Worm (Caenorhabditis elegans) whole organism, mixed stage, embryonic: ENCODE data around the gene fbxb-46.

Experiments
- bed-3 ChIP-seq: fragments of 200-800 bp; sonication (Bioruptor generic); optimal IDR thresholded peaks from 3 replicates; lab custom pipeline; 2018; ENCODE audit warnings: mild to moderate bottlenecking, missing genetic modification characterization, moderate library complexity, missing compliant biosample characterization
- ceh-39 ChIP-seq: fragments of 150-350 bp; optimal IDR thresholded peaks from 2 replicates; lab custom pipeline; 2014; ENCODE audit warnings: missing biosample characterization, missing genetic modification characterization
- ceh-43 ChIP-seq: fragments of 200-800 bp; sonication (Bioruptor generic); optimal IDR thresholded peaks from 2 replicates; lab custom pipeline; 2018; ENCODE audit warnings: mild to moderate bottlenecking, missing genetic modification characterization, moderate library complexity, missing compliant biosample characterization
- cnd-1 ChIP-seq: fragments of 200-800 bp; sonication (Bioruptor generic); optimal IDR thresholded peaks from 2 replicates; lab custom pipeline; 2018; ENCODE audit warnings: mild to moderate bottlenecking, missing genetic modification characterization, missing compliant biosample characterization
- drap-1 ChIP-seq: fragments of 200-800 bp; sonication (Bioruptor generic); optimal IDR thresholded peaks from 3 replicates; lab custom pipeline; 2018; ENCODE audit warnings: mild to moderate bottlenecking, missing genetic modification characterization, missing compliant biosample characterization
- elt-1 ChIP-seq: sonication (generic microtip); optimal IDR thresholded peaks from 2 replicates; lab custom pipeline; 2017; ENCODE audit warnings: missing genetic modification characterization, mild to moderate bottlenecking, missing compliant biosample characterization, antibody characterized with exemption, moderate library complexity, borderline replicate concordance; ENCODE audit not compliant: insufficient read depth
- flh-1 ChIP-seq: fragments of 200-800 bp; sonication (Bioruptor generic); optimal IDR thresholded peaks from 2 replicates; lab custom pipeline; 2018; ENCODE audit warnings: mild to moderate bottlenecking, missing genetic modification characterization, moderate library complexity, missing compliant biosample characterization
- ham-2 ChIP-seq: fragments of 200-800 bp; sonication (Bioruptor generic); optimal IDR thresholded peaks from 2 replicates; lab custom pipeline; 2018; ENCODE audit warnings: mild to moderate bottlenecking, missing genetic modification characterization, missing compliant biosample characterization
- hlh-1 ChIP-seq: fragments of 150-350 bp; optimal IDR thresholded peaks from 2 replicates; lab custom pipeline; 2014; ENCODE audit warnings: missing biosample characterization, missing genetic modification reagents, missing genetic modification characterization
- lin-13 ChIP-seq: fragments of 150-350 bp; optimal IDR thresholded peaks from 2 replicates; lab custom pipeline; 2014; ENCODE audit warnings: missing biosample characterization, missing genetic modification characterization
- lin-32 ChIP-seq: fragments of 200-800 bp; sonication (Bioruptor generic); optimal IDR thresholded peaks from 2 replicates; lab custom pipeline; 2018; ENCODE audit warnings: mild to moderate bottlenecking, missing genetic modification characterization, missing compliant biosample characterization
- lsy-2 ChIP-seq: fragments of 150-350 bp; optimal IDR thresholded peaks from 2 replicates; lab custom pipeline; 2014; ENCODE audit warnings: missing biosample characterization, missing genetic modification characterization
- mab-5 ChIP-seq: fragments of 150-350 bp; optimal IDR thresholded peaks from 2 replicates; lab custom pipeline; 2014; ENCODE audit warnings: missing biosample characterization, missing genetic modification characterization
- mls-2 ChIP-seq: sonication (generic microtip); optimal IDR thresholded peaks from 2 replicates; lab custom pipeline; 2016; ENCODE audit warnings: mild to moderate bottlenecking, missing genetic modification characterization, moderate library complexity, missing compliant biosample characterization
- nhr-12 ChIP-seq: fragments of 150-350 bp; optimal IDR thresholded peaks from 2 replicates; lab custom pipeline; 2014; ENCODE audit warnings: missing biosample characterization, missing genetic modification characterization
- nhr-2 ChIP-seq: fragments of 150-350 bp; optimal IDR thresholded peaks from 2 replicates; lab custom pipeline; 2014; ENCODE audit warnings: missing biosample characterization, missing genetic modification characterization
- nhr-237 ChIP-seq: fragments of 150-350 bp; optimal IDR thresholded peaks from 2 replicates; lab custom pipeline; 2014; ENCODE audit warnings: missing biosample characterization, missing genetic modification characterization
- nhr-28 ChIP-seq: fragments of 150-350 bp; optimal IDR thresholded peaks from 2 replicates; lab custom pipeline; 2014; ENCODE audit warnings: missing biosample characterization, missing genetic modification characterization
- nhr-76 ChIP-seq: sonication (generic microtip); optimal IDR thresholded peaks from 2 replicates; lab custom pipeline; 2017; ENCODE audit warnings: missing biosample characterization, missing genetic modification characterization
- pha-4 ChIP-seq: fragments of 150-350 bp; optimal IDR thresholded peaks from 2 replicates; lab custom pipeline; 2018; ENCODE audit warnings: missing biosample characterization, missing genetic modification reagents, missing genetic modification characterization
- sem-2 ChIP-seq: fragments of 200-800 bp; sonication (Bioruptor generic); optimal IDR thresholded peaks from 2 replicates; lab custom pipeline; 2018; ENCODE audit warnings: mild to moderate bottlenecking, missing genetic modification characterization, missing compliant biosample characterization
- snpc-4 ChIP-seq: fragments of 150-350 bp; optimal IDR thresholded peaks from 2 replicates; lab custom pipeline; 2014; ENCODE audit warnings: missing biosample characterization, missing genetic modification characterization
- sptf-1 ChIP-seq: sonication (generic microtip); optimal IDR thresholded peaks from 2 replicates; lab custom pipeline; 2017; ENCODE audit warnings: mild to moderate bottlenecking, missing genetic modification characterization, moderate library complexity, missing compliant biosample characterization
- tbx-8 ChIP-seq: fragments of 200-800 bp; sonication (Bioruptor generic); optimal IDR thresholded peaks from 2 replicates; lab custom pipeline; 2018; ENCODE audit warnings: mild to moderate bottlenecking, missing genetic modification characterization, moderate library complexity, missing compliant biosample characterization
- unc-120 ChIP-seq: sonication (generic microtip); optimal IDR thresholded peaks from 2 replicates; lab custom pipeline; 2017; ENCODE audit warnings: missing genetic modification characterization, missing compliant biosample characterization; ENCODE audit not compliant: poor library complexity, severe bottlenecking
- unc-39 ChIP-seq: fragments of 150-350 bp; optimal IDR thresholded peaks from 2 replicates; lab custom pipeline; 2014; ENCODE audit warnings: missing biosample characterization, missing genetic modification characterization
- unc-62 ChIP-seq: fragments of 150-350 bp; optimal IDR thresholded peaks from 2 replicates; lab custom pipeline; 2014; ENCODE audit warnings: missing biosample characterization, missing genetic modification reagents, missing genetic modification characterization
- zip-8 ChIP-seq: fragments of 150-350 bp; optimal IDR thresholded peaks from 2 replicates; lab custom pipeline; 2014; ENCODE audit warnings: missing biosample characterization, missing genetic modification characterization
- ztf-11 ChIP-seq: fragments of 150-350 bp; optimal IDR thresholded peaks from 2 replicates; lab custom pipeline; 2014; ENCODE audit warnings: missing biosample characterization, missing genetic modification characterization

The fbxb-46 gene

DNA sequence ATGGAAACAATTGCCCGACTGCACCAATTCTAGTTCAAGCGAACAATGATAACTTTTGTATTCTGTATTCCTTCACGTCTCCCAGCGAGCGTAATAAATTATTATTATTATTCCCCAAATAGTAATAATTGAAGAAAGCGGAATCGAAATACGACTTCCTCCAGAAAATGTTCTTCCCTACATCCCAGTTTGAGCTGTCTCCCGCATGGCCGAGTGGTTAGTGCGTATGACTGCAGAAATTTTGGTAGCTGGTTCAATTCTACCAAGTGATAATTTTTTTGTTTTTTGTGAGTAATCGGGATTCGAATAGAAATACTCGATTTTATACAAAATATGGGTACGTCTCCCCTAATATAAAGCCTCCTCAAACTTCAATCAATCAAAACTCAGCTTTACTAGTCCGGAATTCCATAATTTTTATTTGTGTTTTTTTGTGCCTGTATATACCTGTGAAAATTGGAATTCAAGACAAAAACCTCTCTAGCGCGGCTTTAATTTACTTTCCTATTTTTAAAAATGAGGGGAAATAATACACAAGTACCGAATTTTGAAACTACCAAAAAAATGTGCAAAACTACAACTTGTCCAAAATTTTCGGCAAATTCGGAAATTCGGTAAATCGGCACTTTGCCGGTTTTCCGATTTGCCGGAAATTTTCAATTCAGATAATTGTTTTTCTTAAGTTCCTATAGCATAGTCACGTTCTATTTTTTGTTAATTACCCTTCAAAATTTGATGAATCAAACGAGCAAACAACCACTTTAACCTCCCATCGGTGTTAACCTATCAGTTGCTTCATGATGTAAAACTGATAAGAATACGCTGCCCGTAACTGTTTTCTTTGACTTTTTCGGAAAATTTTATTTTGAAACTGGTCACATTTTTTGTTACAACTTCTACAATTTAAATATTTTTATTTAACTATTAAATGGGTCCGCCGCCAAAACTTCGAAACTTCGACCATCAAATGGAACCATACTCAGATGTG is 26.5 kb upstream of the fbxb-46 start, which contains the start of gene bath-46:
bath-46 (plus strand) TSS at position 806 of the 988 bp plus-strand sequence.
- no peak for TF ChIP-seq unc-120

DNA sequence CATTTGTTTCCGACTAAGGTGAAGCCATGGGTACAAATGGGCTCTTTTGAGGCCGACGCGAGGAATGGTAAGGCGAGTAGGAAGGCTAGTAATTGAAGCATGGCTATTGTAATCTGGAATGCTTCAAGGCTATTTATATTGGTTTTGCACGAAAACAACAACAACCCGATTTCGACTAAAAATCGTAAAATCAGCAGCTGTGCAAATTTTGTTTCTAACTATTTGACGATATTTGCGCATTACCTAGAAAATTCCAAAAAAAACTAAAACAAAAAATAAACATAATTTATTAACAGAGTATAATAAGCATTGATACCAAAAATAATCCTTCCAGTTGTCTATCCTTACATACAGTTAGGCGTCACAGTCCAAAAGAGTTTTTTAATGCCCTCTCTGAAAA is 24.2 kb upstream of the fbxb-46 start, which contains the start of gene clec-20:
clec-20 (minus strand) TSS at position 101 of the 400 bp plus-strand sequence.
- no peak for TF ChIP-seq snpc-4 (tag; lab: Kevin White, UChicago)
- TF ChIP-seq drap-1 (GFP tag; lab: Kevin White, UChicago): no peak
- TF ChIP-seq pha-4: no peak
- no peak for TF ChIP-seq ztf-11 (tag; lab: Kevin White, UChicago)
- TF ChIP-seq ceh-39 (tag; lab: Kevin White, UChicago): no peak
- TF ChIP-seq flh-1 (GFP tag; lab: Kevin White, UChicago): no peak
- no peak for TF ChIP-seq nhr-76 (tag; lab: Kevin White, UChicago)
- TF ChIP-seq nhr-237 (tag; lab: Kevin White, UChicago): no peak
- no peak for TF ChIP-seq cnd-1 (tag; lab: Kevin White, UChicago)
- TF ChIP-seq mls-2 (tag; lab: Kevin White, UChicago): no peak

DNA sequence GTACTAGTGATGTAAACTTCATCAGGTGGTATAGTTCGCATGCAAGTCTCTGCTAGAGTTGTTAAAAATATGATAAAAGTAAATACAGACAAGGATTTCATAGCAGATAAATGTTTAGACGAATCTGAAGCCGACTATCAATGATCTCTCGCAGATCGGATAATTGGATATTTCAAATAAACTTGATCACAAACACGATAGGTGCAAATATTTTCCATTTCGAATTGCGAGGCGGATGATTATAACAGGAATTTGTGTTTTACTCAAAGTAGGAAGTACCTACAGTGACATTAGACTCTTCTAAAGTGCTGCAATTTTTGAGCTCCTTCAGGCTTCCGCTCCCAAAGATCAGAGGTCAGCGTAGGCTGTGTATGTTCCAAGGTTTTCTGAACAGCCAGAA is 18.9 kb upstream of the fbxb-46 start, which contains the start of gene T07H3.7:
T07H3.7 (minus strand) TSS at position 101 of the 400 bp plus-strand sequence.
- no peak for TF ChIP-seq mab-5
- no peak for TF ChIP-seq zip-8 (tag; lab: Kevin White, UChicago)
- no peak for TF ChIP-seq lsy-2 (tag; lab: Kevin White, UChicago)
- TF ChIP-seq lin-13 (tag; lab: Kevin White, UChicago): no peak
- TF ChIP-seq cnd-1 (tag; lab: Kevin White, UChicago): no peak
- no peak for TF ChIP-seq hlh-1 (tag; lab: Kevin White, UChicago)
- TF ChIP-seq ztf-11 (tag; lab: Kevin White, UChicago): no peak
- no peak for TF ChIP-seq nhr-2
- TF ChIP-seq nhr-76 (tag; lab: Kevin White, UChicago): no peak
- TF ChIP-seq sptf-1 (tag; lab: Kevin White, UChicago): no peak
- TF ChIP-seq unc-39 (tag; lab: Kevin White, UChicago): no peak
- TF ChIP-seq ham-2 (GFP tag; lab: Kevin White, UChicago): no peak
- no peak for TF ChIP-seq nhr-237 (tag; lab: Kevin White, UChicago)
- TF ChIP-seq tbx-8 (GFP tag; lab: Kevin White, UChicago): no peak
- TF ChIP-seq ceh-43 (GFP tag; lab: Kevin White, UChicago): no peak
- no peak for TF ChIP-seq unc-120
- TF ChIP-seq drap-1 (GFP tag; lab: Kevin White, UChicago): no peak
- no peak for TF ChIP-seq elt-1 (tag; lab: Kevin White, UChicago)

DNA sequence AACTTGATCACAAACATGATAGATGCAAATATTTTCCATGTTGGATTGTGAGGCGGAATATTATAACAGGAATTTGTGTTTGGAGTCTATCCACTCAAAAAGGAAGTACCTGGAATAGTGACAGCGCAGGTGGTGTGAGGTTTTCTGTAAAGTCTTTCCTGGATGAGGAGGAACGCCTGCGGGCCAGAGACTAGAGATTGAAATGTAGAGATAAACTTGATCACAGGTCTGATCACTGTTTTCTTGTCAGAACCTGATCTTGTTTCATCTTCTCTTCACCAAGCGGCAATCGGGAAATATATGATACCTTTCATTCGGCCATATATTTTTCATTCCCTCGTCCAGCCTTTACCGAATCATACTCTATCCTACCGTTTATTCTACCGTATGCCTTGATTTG is 15.4 kb upstream of the fbxb-46 start, which contains the start of gene T07H3.8:
T07H3.8 (plus strand) TSS at position 301 of the 400 bp plus-strand sequence.
- TF ChIP-seq nhr-12: no peak
- TF ChIP-seq snpc-4 (tag; lab: Kevin White, UChicago): no peak
- no peak for TF ChIP-seq ztf-11 (tag; lab: Kevin White, UChicago)
- TF ChIP-seq elt-1 (tag; lab: Kevin White, UChicago): no peak
- TF ChIP-seq hlh-1 (tag; lab: Kevin White, UChicago): no peak
- TF ChIP-seq ceh-39 (tag; lab: Kevin White, UChicago): no peak
- TF ChIP-seq unc-62 (GFP tag; lab: Kevin White, UChicago): no peak

DNA sequence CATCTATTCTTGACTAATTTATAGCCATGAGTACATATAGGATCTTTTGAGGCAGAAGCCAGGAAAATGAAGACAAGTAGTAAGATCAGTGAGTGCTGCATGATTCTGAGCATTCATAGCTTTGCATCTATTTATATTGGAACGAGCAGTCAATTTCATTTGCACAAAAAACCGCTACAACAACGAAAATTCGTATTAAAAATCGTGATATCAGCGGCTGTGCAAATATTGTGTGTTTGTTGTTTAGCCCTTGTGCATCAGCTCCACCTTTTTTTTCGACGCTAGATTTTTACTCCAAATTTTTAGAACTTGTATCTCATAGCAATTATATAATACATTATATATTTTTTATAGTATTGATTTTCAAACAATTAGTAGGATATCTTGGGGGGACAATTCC is 13.2 kb upstream of the fbxb-46 start, which contains the start of gene clec-21:
clec-21 (minus strand) TSS at position 101 of the 400 bp plus-strand sequence.
- TF ChIP-seq flh-1 (GFP tag; lab: Kevin White, UChicago) (no peak), lin-13 (tag; lab: Kevin White, UChicago) (no peak), mls-2 (tag; lab: Kevin White, UChicago) (no peak), mab-5 (no peak), snpc-4 (tag; lab: Kevin White, UChicago) (no peak)

DNA sequence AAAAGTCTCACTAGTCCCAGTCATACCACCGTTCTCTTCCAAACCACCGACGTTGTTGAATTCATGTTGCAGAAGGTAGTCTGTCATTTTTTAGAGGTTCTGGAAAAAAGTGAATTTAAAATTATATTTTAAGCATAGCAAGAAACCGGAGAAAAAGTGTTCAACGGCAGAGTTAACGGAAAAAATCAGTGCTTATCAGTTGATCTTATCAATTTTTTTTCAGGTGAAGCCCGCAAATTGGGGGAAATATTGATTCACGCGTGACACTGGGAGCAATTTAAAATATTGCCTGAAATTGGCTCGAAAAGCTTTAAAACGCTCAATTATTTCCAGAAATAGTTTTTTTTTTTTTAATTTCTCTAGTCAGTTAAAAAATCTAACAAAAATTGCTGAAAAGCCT is 9.0 kb upstream of the fbxb-46 start, which contains the start of gene math-38:
math-38 (minus strand) TSS at position 101 of the 400 bp plus-strand sequence.
- TF ChIP-seq drap-1 (GFP tag; lab: Kevin White, UChicago) (no peak), nhr-2 (no peak), flh-1 (GFP tag; lab: Kevin White, UChicago) (no peak), ceh-39 (tag; lab: Kevin White, UChicago) (no peak), nhr-28 (tag; lab: Kevin White, UChicago) (no peak), sem-2 (GFP tag; lab: Kevin White, UChicago) (no peak), nhr-76 (tag; lab: Kevin White, UChicago) (no peak), nhr-237 (tag; lab: Kevin White, UChicago) (no peak), zip-8 (tag; lab: Kevin White, UChicago) (no peak), lin-32 (GFP tag; lab: Kevin White, UChicago) (no peak), snpc-4 (tag; lab: Kevin White, UChicago) (no peak), lsy-2 (tag; lab: Kevin White, UChicago) (no peak), elt-1 (tag; lab: Kevin White, UChicago) (no peak), bed-3 (GFP tag; lab: Kevin White, UChicago) (no peak), ceh-43 (GFP tag; lab: Kevin White, UChicago) (no peak), sptf-1 (tag; lab: Kevin White, UChicago) (no peak), tbx-8 (GFP tag; lab: Kevin White, UChicago) (no peak), nhr-12 (no peak)
